Fruit fly (Drosophila melanogaster) S2 (cell line): ENCODE data around the gene CG33282.

Experiments
- CG8478 ChIP-seq: fragments of >200 bp; optimal IDR thresholded peaks from 2 replicates; lab custom pipeline; 2018
- CTCF ChIP-seq, 2 experiments: fragments of >200 bp; optimal IDR thresholded peaks; 2 replicates each; lab custom pipeline; 2018

- TF ChIP-seq CG8478 (lab: Kevin White, UChicago) (no peak), CTCF (optimal IDR thresholded peaks at IDR 0.05; lab: Kevin White, UChicago) (no peak)
These were observed 44.2 kb downstream of the CG33282 start for dm6 chr2L:3371776-3372383.
